Worm (Caenorhabditis elegans): ENCODE results near the gene R08C7.8.
A peak's percentile ranks its signal among the peaks of the same experiment; 100 is the strongest.

The R08C7.8 gene

DNA sequence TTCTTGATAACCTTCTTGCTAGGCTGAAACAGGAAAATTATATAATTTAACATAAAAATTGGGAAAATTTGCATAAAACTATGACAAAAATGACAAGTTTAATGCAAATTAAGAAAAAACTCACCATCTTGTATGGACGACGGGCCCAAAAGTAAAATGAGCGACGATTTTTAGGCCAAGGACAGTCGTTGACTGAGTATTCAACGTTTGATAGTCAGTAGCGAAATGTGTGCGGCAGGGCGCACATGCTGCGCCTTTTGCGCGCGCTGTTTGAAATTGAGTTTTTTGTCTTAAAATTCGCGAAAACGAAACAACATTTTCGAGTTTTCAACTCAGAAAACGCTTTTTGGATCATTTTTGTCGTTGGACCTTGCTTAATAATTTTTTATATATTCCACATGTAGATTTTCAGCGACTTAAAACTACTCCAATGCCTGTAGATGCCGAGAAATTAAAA lies 43.9 kb downstream of the R08C7.8 start, which contains the start of the genes rpl-7A and set-21 (continued):
- TF ChIP-seq K11D2.4 (GFP tag; IDR thresholded peaks at IDR 0.05) (peak; percentile 97), let-526 (GFP tag; IDR thresholded peaks at IDR 0.05) (peak; percentile 90), sea-2 (GFP tag; IDR thresholded peaks at IDR 0.05) (peak; percentile 89), egl-18 (GFP tag; IDR thresholded peaks at IDR 0.05) (peak; percentile 97), ztf-22 (GFP tag; optimal IDR thresholded peaks at IDR 0.05) (peak; percentile 47), nhr-27 (tag; optimal IDR thresholded peaks at IDR 0.05) (no peak), T07F8.4 (tag; optimal IDR thresholded peaks at IDR 0.05) (no peak), T26A5.8 (tag; optimal IDR thresholded peaks at IDR 0.05) (no peak), lin-40 (tag; optimal IDR thresholded peaks at IDR 0.05) (peak; percentile 94), nhr-90 (tag; optimal IDR thresholded peaks at IDR 0.05) (peak; percentile 36), nfya-2 (GFP tag; IDR thresholded peaks at IDR 0.05) (0 out of 2 replicates have a peak, but pooled peaks have one; percentile 66), cebp-2 (GFP tag; IDR thresholded peaks at IDR 0.05) (peak; percentile 92; the same call in 1 of the 2 replicates), F10E7.11 (tag; optimal IDR thresholded peaks at IDR 0.05) (no peak), atf-7 (tag; optimal IDR thresholded peaks at IDR 0.05) (peak; percentile 85), sptf-2 (GFP tag; optimal IDR thresholded peaks at IDR 0.05) (no peak), pbrm-1 (GFP tag; IDR thresholded peaks at IDR 0.05) (peak; percentile 98), rcor-1 (GFP tag; IDR thresholded peaks at IDR 0.05) (peak; percentile 98), ztf-6 (GFP tag; IDR thresholded peaks at IDR 0.05) (peak; percentile 89), unc-130 (GFP tag; optimal IDR thresholded peaks at IDR 0.05) (peak; percentile 82), hmg-1.2 (GFP tag; IDR thresholded peaks at IDR 0.05) (peak; percentile 99), die-1 (tag; optimal IDR thresholded peaks at IDR 0.05) (no peak), ceh-100 (GFP tag; IDR thresholded peaks at IDR 0.05) (peak; percentile 92), ztf-18 (tag; optimal IDR thresholded peaks at IDR 0.05) (peak; percentile 87), F23B12.7 (tag; optimal IDR thresholded peaks at IDR 0.05; ENCODE audit: insufficient read depth) (peak; percentile 79), ztf-3 (GFP tag; optimal IDR thresholded peaks at IDR 0.05) (no peak), ZK185.1 (tag; optimal IDR thresholded peaks at IDR 0.05; ENCODE audit: poor library complexity, severe bottlenecking) (peak; percentile 90), Y95B8A.8 (GFP tag; IDR thresholded peaks at IDR 0.05) (peak; percentile 98), xnd-1 (tag; optimal IDR thresholded peaks at IDR 0.05) (peak; percentile 67), hsf-1 (GFP tag; IDR thresholded peaks at IDR 0.05) (peak; percentile 87), hrde-1 (tag; optimal IDR thresholded peaks at IDR 0.05; ENCODE audit: borderline replicate concordance) (peak; percentile 46), madf-8 (GFP tag; conservative IDR thresholded peaks at IDR 0.05) (peak; percentile 86), F57A8.1 (GFP tag; optimal IDR thresholded peaks at IDR 0.05) (no peak), akir-1 (GFP tag; optimal IDR thresholded peaks at IDR 0.05) (no peak), hlh-26 (GFP tag; conservative IDR thresholded peaks at IDR 0.05) (no peak), lir-1 (GFP tag; conservative IDR thresholded peaks at IDR 0.05) (peak; percentile 97), rpc-1 (optimal IDR thresholded peaks at IDR 0.05) (no peak), rpc-1 (tag; optimal IDR thresholded peaks at IDR 0.05) (no peak), K12H6.12 (tag; optimal IDR thresholded peaks at IDR 0.05) (peak; percentile 87), unc-62 (GFP tag; optimal IDR thresholded peaks at IDR 0.05) (no peak), ekl-4 (GFP tag; IDR thresholded peaks at IDR 0.05) (peak; percentile 98), nhr-179 (tag; optimal IDR thresholded peaks at IDR 0.05) (no peak), lag-1 (GFP tag; IDR thresholded peaks at IDR 0.05) (no peak), hlh-12 (tag; optimal IDR thresholded peaks at IDR 0.05) (no peak)

All from whole organism, young adult.